Fruit fly (Drosophila melanogaster): Measurements from ENCODE around the gene CG14420.

Gene CG14420

DNA sequence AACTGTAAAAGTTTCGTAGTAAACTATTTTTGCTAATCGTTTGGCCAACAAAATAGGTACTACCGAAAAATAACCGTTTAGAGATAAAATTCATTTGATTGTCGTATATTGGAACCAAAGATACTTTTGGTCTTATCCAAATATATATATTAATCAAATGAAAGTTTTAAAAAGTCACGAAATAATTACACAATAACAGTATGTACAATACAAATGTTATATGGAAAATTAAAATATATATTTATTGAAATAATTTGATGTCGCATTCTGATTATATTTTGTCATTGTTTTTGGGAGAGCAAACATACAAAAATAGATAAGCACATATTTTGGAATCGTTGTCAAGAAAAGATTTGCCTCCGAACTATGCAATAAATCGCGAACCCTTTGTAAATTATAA is at the start of gene CG14420:
CG14420 (plus strand) TSS at position 301 of the 400 bp plus-strand sequence.
- TF ChIP-seq Ets98B (GFP tag; IDR thresholded peaks at IDR 0.05) (no peak), EcR (GFP tag; optimal IDR thresholded peaks at IDR 0.05) (no peak), Snoo (tag; optimal IDR thresholded peaks at IDR 0.05) (no peak)

dm6 chrX:2890468-2890867 is 48.2 kb upstream of the CG14420 start, which contains the start of gene CG3526:
TSS of gene CG3526 (plus strand) at chrX:2890768.
- TF ChIP-seq CG12605 (GFP tag; IDR thresholded peaks at IDR 0.05) (no peak), CG8301 (tag; optimal IDR thresholded peaks at IDR 0.05) (no peak), rn (GFP tag; IDR thresholded peaks at IDR 0.05) (no peak), Pif1A (GFP tag; optimal IDR thresholded peaks at IDR 0.05) (no peak), CG9948 (tag; optimal IDR thresholded peaks at IDR 0.05) (no peak), CG10348 (GFP tag; IDR thresholded peaks at IDR 0.05) (no peak), fd96Ca (GFP tag; IDR thresholded peaks at IDR 0.05) (no peak), Pif1B (GFP tag; optimal IDR thresholded peaks at IDR 0.05) (no peak), Snoo (tag; optimal IDR thresholded peaks at IDR 0.05) (no peak), CG8159 (tag; optimal IDR thresholded peaks at IDR 0.05) (no peak), Ets98B (GFP tag; IDR thresholded peaks at IDR 0.05) (no peak), CG14655 (GFP tag; optimal IDR thresholded peaks at IDR 0.05) (no peak), CG4496 (GFP tag; IDR thresholded peaks at IDR 0.05) (no peak), CG17806 (tag; optimal IDR thresholded peaks at IDR 0.05) (no peak), CG15710 (tag; optimal IDR thresholded peaks at IDR 0.05) (no peak), CG34367 (tag; optimal IDR thresholded peaks at IDR 0.05) (no peak), CG13204 (GFP tag; optimal IDR thresholded peaks at IDR 0.05) (no peak)

DNA sequence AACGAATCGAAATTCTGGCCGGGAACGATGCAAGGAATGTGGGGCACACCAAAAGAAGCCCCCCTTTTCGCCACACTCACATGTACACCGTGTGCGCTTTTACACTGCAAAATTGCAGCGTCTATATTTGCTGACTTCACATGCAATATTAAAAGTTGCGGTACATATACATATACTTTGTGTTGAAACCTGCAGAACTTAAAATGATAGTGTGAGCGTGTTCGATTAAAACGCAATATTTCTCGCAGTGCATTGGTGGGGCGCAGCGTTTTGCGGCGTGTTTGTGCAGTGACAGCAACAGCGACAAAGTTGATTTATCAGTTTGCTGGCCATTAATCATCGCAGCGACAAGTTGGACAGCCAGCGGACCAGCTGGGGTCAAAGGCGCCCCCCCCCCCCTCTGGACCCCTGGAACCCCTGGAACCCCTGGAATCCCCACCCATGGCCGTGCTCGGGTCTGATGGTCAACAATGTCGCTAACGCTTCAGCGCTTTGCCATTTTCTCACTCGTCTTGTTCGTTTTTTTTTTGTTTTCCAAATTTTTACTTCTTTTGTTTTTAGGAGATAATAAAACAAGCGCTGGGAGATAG is 31.5 kb upstream of the CG14420 start:
- 0 out of 2 replicates have a peak, but pooled peaks have one; percentile 18 for TF ChIP-seq Ets98B (GFP tag; IDR thresholded peaks at IDR 0.05)
- peak; percentile 16 for TF ChIP-seq CG14655 (GFP tag; optimal IDR thresholded peaks at IDR 0.05)
- TF ChIP-seq gl (tag; optimal IDR thresholded peaks at IDR 0.05) = no peak
- TF ChIP-seq rn (GFP tag; IDR thresholded peaks at IDR 0.05) = no peak
- TF ChIP-seq CG4496 (GFP tag; IDR thresholded peaks at IDR 0.05) = peak; percentile 41; the same call in 1 of the 3 replicates
- peak; percentile 9 for TF ChIP-seq Pif1A (GFP tag; optimal IDR thresholded peaks at IDR 0.05)
- peak; percentile 15 for TF ChIP-seq CG34367 (tag; optimal IDR thresholded peaks at IDR 0.05)
- peak; percentile 20 for TF ChIP-seq CG8159 (tag; optimal IDR thresholded peaks at IDR 0.05)
- TF ChIP-seq CG9948 (tag; optimal IDR thresholded peaks at IDR 0.05) = peak; percentile 7
- no peak for TF ChIP-seq Snoo (tag; optimal IDR thresholded peaks at IDR 0.05)
- TF ChIP-seq CG10348 (GFP tag; IDR thresholded peaks at IDR 0.05) = no peak
- no peak for TF ChIP-seq CG15710 (tag; optimal IDR thresholded peaks at IDR 0.05)
- 0 out of 3 replicates have a peak, but pooled peaks have one; percentile 27 for TF ChIP-seq fd96Ca (GFP tag; IDR thresholded peaks at IDR 0.05)
- TF ChIP-seq Pif1B (GFP tag; optimal IDR thresholded peaks at IDR 0.05) = no peak
- TF ChIP-seq CG32121 (GFP tag; IDR thresholded peaks at IDR 0.05) = no peak
- TF ChIP-seq D1 (tag; optimal IDR thresholded peaks at IDR 0.05) = no peak
- no peak for TF ChIP-seq CG8301 (tag; optimal IDR thresholded peaks at IDR 0.05)
- peak; percentile 14 for TF ChIP-seq CG17806 (tag; optimal IDR thresholded peaks at IDR 0.05)

- TF ChIP-seq EcR (GFP tag; optimal IDR thresholded peaks at IDR 0.05) (no peak), rn (GFP tag; IDR thresholded peaks at IDR 0.05) (no peak), CG14655 (GFP tag; optimal IDR thresholded peaks at IDR 0.05) (no peak), CG13204 (GFP tag; optimal IDR thresholded peaks at IDR 0.05) (no peak), CG8301 (tag; optimal IDR thresholded peaks at IDR 0.05) (no peak), CG17806 (tag; optimal IDR thresholded peaks at IDR 0.05) (no peak), CG34367 (tag; optimal IDR thresholded peaks at IDR 0.05) (no peak), gl (tag; optimal IDR thresholded peaks at IDR 0.05) (no peak), CG8159 (tag; optimal IDR thresholded peaks at IDR 0.05) (no peak), Pif1A (GFP tag; optimal IDR thresholded peaks at IDR 0.05) (no peak), CG10348 (GFP tag; IDR thresholded peaks at IDR 0.05) (no peak)
These were observed 26.1 kb upstream of the CG14420 start for dm6 chrX:2912581-2912980.

- TF ChIP-seq CG15710 (tag; optimal IDR thresholded peaks at IDR 0.05) (peak; percentile 16), CG9948 (tag; optimal IDR thresholded peaks at IDR 0.05) (peak; percentile 5), CG8301 (tag; optimal IDR thresholded peaks at IDR 0.05) (no peak), gl (tag; optimal IDR thresholded peaks at IDR 0.05) (no peak), CG8159 (tag; optimal IDR thresholded peaks at IDR 0.05) (peak; percentile 34), CG17806 (tag; optimal IDR thresholded peaks at IDR 0.05) (no peak), fd96Ca (GFP tag; IDR thresholded peaks at IDR 0.05) (no peak), Ets98B (GFP tag; IDR thresholded peaks at IDR 0.05) (no peak), CG12605 (GFP tag; IDR thresholded peaks at IDR 0.05) (no peak), D1 (tag; optimal IDR thresholded peaks at IDR 0.05) (no peak), CG10348 (GFP tag; IDR thresholded peaks at IDR 0.05) (no peak), CG14655 (GFP tag; optimal IDR thresholded peaks at IDR 0.05) (peak; percentile 6), Snoo (tag; optimal IDR thresholded peaks at IDR 0.05) (no peak), CG4496 (GFP tag; IDR thresholded peaks at IDR 0.05) (no peak), Pif1B (GFP tag; optimal IDR thresholded peaks at IDR 0.05) (no peak), CG32121 (GFP tag; IDR thresholded peaks at IDR 0.05) (no peak), rn (GFP tag; IDR thresholded peaks at IDR 0.05) (no peak), Pif1A (GFP tag; optimal IDR thresholded peaks at IDR 0.05) (no peak), EcR (GFP tag; optimal IDR thresholded peaks at IDR 0.05) (no peak), CG13204 (GFP tag; optimal IDR thresholded peaks at IDR 0.05) (no peak), CG34367 (tag; optimal IDR thresholded peaks at IDR 0.05) (no peak)
These were observed 24.6 kb upstream of the CG14420 start for dm6 chrX:2914091-2914490.

DNA sequence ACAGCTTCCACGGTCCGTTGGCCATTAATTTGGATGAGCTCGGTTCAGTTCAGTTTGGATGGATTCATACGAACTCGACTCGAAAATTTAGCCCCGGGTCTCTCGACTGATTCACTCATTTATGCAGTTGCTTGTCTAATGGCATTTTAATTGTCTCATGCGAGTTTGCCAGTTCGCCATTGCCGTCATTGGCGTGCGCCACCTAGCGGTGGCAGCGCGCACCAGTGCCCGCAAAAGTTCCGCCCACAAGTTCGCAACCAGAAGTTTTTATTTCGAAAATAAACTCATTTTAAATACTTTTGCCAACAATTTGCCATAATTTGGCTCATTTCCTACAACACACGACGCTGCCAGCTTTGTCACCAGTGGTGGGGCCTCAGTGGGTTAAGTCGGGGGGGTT is 23.5 kb upstream of the CG14420 start:
- TF ChIP-seq CG32121 (GFP tag; IDR thresholded peaks at IDR 0.05) (no peak), CG12605 (GFP tag; IDR thresholded peaks at IDR 0.05) (no peak), CG17806 (tag; optimal IDR thresholded peaks at IDR 0.05) (no peak), Pif1A (GFP tag; optimal IDR thresholded peaks at IDR 0.05) (no peak), Pif1B (GFP tag; optimal IDR thresholded peaks at IDR 0.05) (no peak), fd96Ca (GFP tag; IDR thresholded peaks at IDR 0.05) (no peak), EcR (GFP tag; optimal IDR thresholded peaks at IDR 0.05) (no peak), CG34367 (tag; optimal IDR thresholded peaks at IDR 0.05) (no peak), D1 (tag; optimal IDR thresholded peaks at IDR 0.05) (no peak), CG4496 (GFP tag; IDR thresholded peaks at IDR 0.05) (no peak)

Data from whole organism, pupa.